Fruit fly (Drosophila melanogaster) whole organism, embryonic: ENCODE data around the gene CG32812.

Source experiments
- ATbp ChIP-seq: fragments of 200-800 bp; sonication (Bioruptor generic); optimal IDR thresholded peaks from 2 replicates; lab custom pipeline; 2017; ENCODE audit warnings: missing biosample characterization, mild to moderate bottlenecking, missing genetic modification characterization, missing genetic modification reagents
- Atf-2 ChIP-seq: fragments of 200-800 bp; sonication (Bioruptor generic); optimal IDR thresholded peaks from 2 replicates; lab custom pipeline; 2016; ENCODE audit warnings: missing biosample characterization, missing genetic modification characterization
- Atf3 ChIP-seq: fragments of 200-800 bp; sonication (Bioruptor generic); optimal IDR thresholded peaks from 3 replicates; lab custom pipeline; 2016; ENCODE audit warnings: missing biosample characterization, missing genetic modification characterization
- Atf6 ChIP-seq: fragments of 200-800 bp; sonication (Bioruptor generic); IDR thresholded peaks from 2 replicates; pipeline ENCODE4 v1.3.6; 2022; ENCODE audit warnings: missing biosample characterization, missing genetic modification characterization
- CG10366 ChIP-seq: fragments of 200-800 bp; sonication (Bioruptor generic); IDR thresholded peaks from 2 replicates; pipeline ENCODE4 v1.3.6; 2022; ENCODE audit warnings: missing biosample characterization, missing genetic modification characterization
- CG11504 ChIP-seq: fragments of 200-800 bp; sonication (Bioruptor generic); optimal IDR thresholded peaks from 3 replicates; lab custom pipeline; 2019; ENCODE audit warnings: missing biosample characterization, mild to moderate bottlenecking, missing genetic modification characterization, moderate library complexity
- CG13424 ChIP-seq: fragments of 200-800 bp; sonication (Bioruptor generic); optimal IDR thresholded peaks from 2 replicates; lab custom pipeline; 2019; ENCODE audit warnings: missing biosample characterization, mild to moderate bottlenecking, missing genetic modification characterization, moderate library complexity
- CG14050 ChIP-seq: fragments of 200-800 bp; sonication (Bioruptor generic); IDR thresholded peaks from 3 replicates; pipeline ENCODE4 v1.3.6; 2022; ENCODE audit warnings: missing biosample characterization, missing genetic modification characterization
- CG15514 ChIP-seq: fragments of 200-800 bp; sonication (Bioruptor generic); optimal IDR thresholded peaks from 3 replicates; lab custom pipeline; 2017; ENCODE audit warnings: missing biosample characterization, missing genetic modification characterization, mild to moderate bottlenecking, moderate library complexity, missing genetic modification reagents
- CG16779 ChIP-seq: fragments of 200-800 bp; sonication (Bioruptor generic); IDR thresholded peaks from 2 replicates; pipeline ENCODE4 v1.3.6; 2022; ENCODE audit warnings: missing biosample characterization, missing genetic modification characterization
- CG17361 ChIP-seq: fragments of 200-800 bp; sonication (Bioruptor generic); IDR thresholded peaks from 3 replicates; pipeline ENCODE4 v1.3.6; 2022; ENCODE audit warnings: missing biosample characterization, missing genetic modification characterization
- CG18011 ChIP-seq: fragments of 200-800 bp; sonication (Bioruptor generic); optimal IDR thresholded peaks from 2 replicates; lab custom pipeline; 2017; ENCODE audit warnings: missing biosample characterization, missing genetic modification characterization, mild to moderate bottlenecking, moderate library complexity, missing genotype
- CG18599 ChIP-seq: fragments of 200-800 bp; sonication (Bioruptor generic); optimal IDR thresholded peaks from 3 replicates; lab custom pipeline; 2017; ENCODE audit warnings: missing biosample characterization, missing genetic modification characterization, mild to moderate bottlenecking, moderate library complexity, missing genetic modification reagents
- CG2120 ChIP-seq: fragments of 200-800 bp; sonication (Bioruptor generic); optimal IDR thresholded peaks from 3 replicates; lab custom pipeline; 2016; ENCODE audit warnings: missing biosample characterization, missing genetic modification characterization
- CG30403 ChIP-seq: fragments of 200-800 bp; sonication (Bioruptor generic); optimal IDR thresholded peaks from 3 replicates; lab custom pipeline; 2016; ENCODE audit warnings: missing biosample characterization, missing genetic modification characterization
- CG34376 ChIP-seq: fragments of 200-800 bp; sonication (Bioruptor generic); optimal IDR thresholded peaks from 2 replicates; lab custom pipeline; 2018; ENCODE audit warnings: missing biosample characterization, mild to moderate bottlenecking, missing genetic modification characterization
- CG6854 ChIP-seq: fragments of 200-800 bp; sonication (Bioruptor generic); optimal IDR thresholded peaks from 3 replicates; lab custom pipeline; 2017; ENCODE audit warnings: missing biosample characterization, mild to moderate bottlenecking, missing genetic modification characterization
- CG8359 ChIP-seq: fragments of 200-800 bp; sonication (Bioruptor generic); optimal IDR thresholded peaks from 2 replicates; lab custom pipeline; 2017; ENCODE audit warnings: missing biosample characterization, mild to moderate bottlenecking, missing genetic modification characterization, borderline replicate concordance
- CG9727 ChIP-seq: fragments of 200-800 bp; sonication (Bioruptor generic); optimal IDR thresholded peaks from 3 replicates; lab custom pipeline; 2017; ENCODE audit warnings: missing biosample characterization, mild to moderate bottlenecking, missing genetic modification characterization
- CoRest ChIP-seq: fragments of 200-800 bp; sonication (Bioruptor generic); optimal IDR thresholded peaks from 3 replicates; lab custom pipeline; 2018; ENCODE audit warnings: missing biosample characterization, mild to moderate bottlenecking, missing genetic modification characterization, moderate library complexity
- Dip3 ChIP-seq: fragments of 200-800 bp; sonication (Bioruptor generic); optimal IDR thresholded peaks from 3 replicates; lab custom pipeline; 2016; ENCODE audit warnings: missing biosample characterization, missing genetic modification characterization
- Eip74EF ChIP-seq, 2 experiments: fragments of 200-800 bp in 1 of 2; fragments of >200 bp in 1 of 2; sonication (Bioruptor generic) in 1 of 2; optimal IDR thresholded peaks; 2 replicates each; lab custom pipeline; 2017 to 2019; ENCODE audit warnings: missing biosample characterization in 2 of 2, missing genetic modification characterization in 2 of 2, mild to moderate bottlenecking in 1 of 2, moderate library complexity in 1 of 2
- GATAe ChIP-seq: fragments of 200-800 bp; sonication (Bioruptor generic); conservative IDR thresholded peaks from 2 replicates; pipeline ENCODE4 v1.3.6; 2022; ENCODE audit warnings: missing biosample characterization, missing genetic modification characterization
- HLH4C ChIP-seq: fragments of 200-800 bp; sonication (Bioruptor generic); IDR thresholded peaks from 3 replicates; pipeline ENCODE4 v1.3.6; 2022; ENCODE audit warnings: missing biosample characterization, missing genetic modification characterization; ENCODE audit not compliant: partially characterized antibody
- Hr39 ChIP-seq: fragments of >200 bp; optimal IDR thresholded peaks from 2 replicates; lab custom pipeline; 2017
- Jarid2 ChIP-seq: fragments of 200-800 bp; sonication (Bioruptor generic); optimal IDR thresholded peaks from 3 replicates; lab custom pipeline; 2017; ENCODE audit warnings: mild to moderate bottlenecking, missing biosample characterization, missing genetic modification reagents, missing genetic modification characterization
- Med ChIP-seq: fragments of 200-800 bp; sonication (Bioruptor generic); peaks from one replicate; lab custom pipeline; 2016; ENCODE audit warnings: missing biosample characterization, missing genetic modification characterization, mild to moderate bottlenecking, inconsistent platforms, moderate library complexity
- Meics ChIP-seq: fragments of 200-800 bp; sonication (Bioruptor generic); optimal IDR thresholded peaks from 2 replicates; lab custom pipeline; 2017; ENCODE audit warnings: missing biosample characterization, mild to moderate bottlenecking, missing genetic modification characterization
- Oli ChIP-seq: fragments of 200-800 bp; sonication (Bioruptor generic); optimal IDR thresholded peaks from 2 replicates; lab custom pipeline; 2018; ENCODE audit warnings: missing biosample characterization, mild to moderate bottlenecking, missing genetic modification characterization, moderate library complexity
- Pdp1 ChIP-seq, 2 experiments: fragments of 200-800 bp; sonication (Bioruptor generic); optimal IDR thresholded peaks; 3 replicates each; lab custom pipeline; 2016; ENCODE audit warnings: missing biosample characterization in 2 of 2, missing genetic modification characterization in 2 of 2, mild to moderate bottlenecking in 1 of 2, moderate library complexity in 1 of 2
- Poxn ChIP-seq: fragments of 200-800 bp; sonication (Bioruptor generic); IDR thresholded peaks from 2 replicates; pipeline ENCODE4 v1.3.6; 2022; ENCODE audit warnings: missing biosample characterization, missing genetic modification characterization
- Sox100B ChIP-seq: fragments of 200-800 bp; sonication (Bioruptor generic); optimal IDR thresholded peaks from 3 replicates; lab custom pipeline; 2018; ENCODE audit warnings: missing biosample characterization, mild to moderate bottlenecking, missing genetic modification characterization
- btn ChIP-seq: fragments of 200-800 bp; sonication (Bioruptor generic); optimal IDR thresholded peaks from 2 replicates; lab custom pipeline; 2016; ENCODE audit warnings: missing biosample characterization, missing genetic modification characterization
- cwo ChIP-seq: fragments of 200-800 bp; sonication (Bioruptor generic); optimal IDR thresholded peaks from 3 replicates; lab custom pipeline; 2017; ENCODE audit warnings: missing biosample characterization, missing genetic modification characterization, mild to moderate bottlenecking, moderate library complexity, missing genetic modification reagents
- dysf ChIP-seq: fragments of 200-800 bp; sonication (Bioruptor generic); IDR thresholded peaks from 3 replicates; pipeline ENCODE4 v1.3.6; 2022; ENCODE audit warnings: missing biosample characterization, missing genetic modification characterization
- exex ChIP-seq: fragments of 200-800 bp; sonication (Bioruptor generic); optimal IDR thresholded peaks from 4 replicates; lab custom pipeline; 2018; ENCODE audit warnings: missing biosample characterization, mild to moderate bottlenecking, missing genetic modification characterization, moderate library complexity
- fru ChIP-seq: fragments of >200 bp; optimal IDR thresholded peaks from 2 replicates; lab custom pipeline; 2017
- gcm ChIP-seq: fragments of 200-800 bp; sonication (Bioruptor generic); optimal IDR thresholded peaks from 2 replicates; lab custom pipeline; 2019; ENCODE audit warnings: missing biosample characterization, mild to moderate bottlenecking, missing genetic modification characterization, moderate library complexity
- grau ChIP-seq: fragments of 200-800 bp; optimal IDR thresholded peaks from 3 replicates; lab custom pipeline; 2019; ENCODE audit warnings: missing biosample characterization, mild to moderate bottlenecking, missing genetic modification characterization, moderate library complexity
- her ChIP-seq: fragments of 200-800 bp; sonication (Bioruptor generic); optimal IDR thresholded peaks from 2 replicates; lab custom pipeline; 2016; ENCODE audit warnings: missing biosample characterization, missing genetic modification characterization
- ind ChIP-seq: fragments of 200-800 bp; sonication (Bioruptor generic); optimal IDR thresholded peaks from 3 replicates; lab custom pipeline; 2016; ENCODE audit warnings: missing biosample characterization, missing genetic modification characterization
- lmd ChIP-seq: fragments of 200-800 bp; sonication (Bioruptor generic); IDR thresholded peaks from 2 replicates; pipeline ENCODE4 v1.3.6; 2022; ENCODE audit warnings: missing biosample characterization, missing genetic modification characterization
- mam ChIP-seq: fragments of 200-800 bp; sonication (Bioruptor generic); optimal IDR thresholded peaks from 3 replicates; lab custom pipeline; 2016; ENCODE audit warnings: missing biosample characterization, missing genetic modification characterization
- oc ChIP-seq: fragments of 200-800 bp; sonication (Bioruptor generic); optimal IDR thresholded peaks from 2 replicates; lab custom pipeline; 2018; ENCODE audit warnings: missing biosample characterization, mild to moderate bottlenecking, missing genetic modification characterization, moderate library complexity
- odd ChIP-seq: fragments of 200-800 bp; sonication (Bioruptor generic); optimal IDR thresholded peaks from 2 replicates; lab custom pipeline; 2017; ENCODE audit warnings: missing biosample characterization, mild to moderate bottlenecking, missing genetic modification characterization
- pho ChIP-seq: fragments of 200-800 bp; sonication (Bioruptor generic); optimal IDR thresholded peaks from 2 replicates; lab custom pipeline; 2016; ENCODE audit warnings: missing biosample characterization, missing genetic modification characterization
- zfh2 ChIP-seq: fragments of 200-800 bp; sonication (Bioruptor generic); optimal IDR thresholded peaks from 2 replicates; lab custom pipeline; 2016; ENCODE audit warnings: missing biosample characterization, missing genetic modification characterization

Gene CG32812

DNA sequence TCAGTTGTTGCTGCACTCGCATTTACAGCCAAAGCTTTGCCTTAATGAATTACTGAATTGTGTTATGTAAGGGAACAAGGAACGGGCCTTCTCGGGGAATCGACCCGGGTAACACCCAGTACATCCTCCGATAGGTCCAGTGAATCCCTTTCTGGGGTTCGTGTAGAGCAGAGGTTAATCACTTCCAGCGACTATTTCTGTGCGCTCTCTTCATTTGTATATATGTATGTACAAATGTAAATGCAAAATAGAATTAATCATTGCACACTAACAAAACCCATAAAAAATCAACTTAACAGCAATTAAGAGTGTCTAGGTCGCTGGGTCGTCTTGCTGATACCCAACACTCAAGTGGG is 9.6 kb upstream of the CG32812 start:
- TF ChIP-seq CG18011 (GFP tag; lab: Kevin White, UChicago) (no peak), Pdp1 (GFP tag; optimal IDR thresholded peaks at IDR 0.05; lab: Kevin White, UChicago) (peak in 1 of 2 experiments; percentile 34)

DNA sequence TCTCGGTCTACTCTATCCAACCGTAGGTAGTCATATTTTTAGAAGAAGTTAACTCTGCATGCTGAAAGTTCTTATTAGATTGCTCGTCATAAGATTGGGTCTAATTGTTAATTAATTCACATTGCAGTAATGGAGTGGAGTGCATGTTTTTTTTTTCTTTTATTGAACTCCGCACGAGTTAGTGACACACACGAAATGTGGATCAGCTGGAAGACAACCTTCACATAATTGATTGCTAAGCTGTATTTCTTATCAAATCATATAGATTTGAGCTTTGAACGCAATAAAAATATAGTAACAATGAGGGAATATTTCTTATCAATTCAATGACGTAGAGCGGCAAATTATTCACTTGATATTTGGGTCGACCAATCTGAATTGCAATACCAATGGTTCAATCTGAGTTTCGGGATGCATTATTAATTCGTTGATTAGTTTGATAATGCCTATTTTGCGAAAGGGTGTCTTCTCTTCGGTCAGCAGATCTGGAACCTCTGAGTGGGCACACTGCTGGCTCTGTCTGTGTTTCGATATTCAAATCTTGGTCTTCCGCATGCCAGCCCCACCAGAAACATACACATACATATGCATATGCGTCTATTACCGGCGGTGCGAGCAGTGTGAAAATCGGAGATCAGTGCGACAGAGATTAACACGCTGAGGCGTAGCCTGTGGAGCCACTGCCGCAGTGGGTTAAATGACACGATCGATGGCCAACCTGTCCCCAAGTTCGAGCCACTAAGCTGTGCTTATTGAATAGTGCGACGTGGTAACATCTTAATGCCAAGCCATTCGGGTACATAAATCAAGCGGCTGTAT is 8.1 kb upstream of the CG32812 start:
- peak; percentile 34 for TF ChIP-seq CoRest (tag; lab: Kevin White, UChicago)
- TF ChIP-seq Med (GFP tag; lab: Kevin White, UChicago), result peak; percentile 82
- no peak for TF ChIP-seq HLH4C
- TF ChIP-seq Oli (tag; lab: Kevin White, UChicago), result peak; percentile 40
- TF ChIP-seq cwo (GFP tag; lab: Kevin White, UChicago), result peak; percentile 7
- TF ChIP-seq Poxn (GFP tag; lab: Robert Waterston, UW), result no peak
- TF ChIP-seq Dip3 (GFP tag; lab: Kevin White, UChicago), result peak; percentile 11
- TF ChIP-seq Atf3 (GFP tag; lab: Kevin White, UChicago), result peak; percentile 26
- TF ChIP-seq Hr39 (lab: Kevin White, UChicago), result no peak
- peak; percentile 85 for TF ChIP-seq oc (tag; lab: Kevin White, UChicago)
- peak; percentile 48; the same call in 1 of the 3 replicates for TF ChIP-seq CG17361 (GFP tag; lab: Robert Waterston, UW)
- peak; percentile 9 for TF ChIP-seq CG30403 (GFP tag; lab: Kevin White, UChicago)
- no peak for TF ChIP-seq GATAe (GFP tag; lab: Robert Waterston, UW)
- no peak for TF ChIP-seq Jarid2 (GFP tag; lab: Kevin White, UChicago)
- peak; percentile 15; the same call in 1 of the 2 replicates for TF ChIP-seq Atf6
- TF ChIP-seq dysf (GFP tag; lab: Robert Waterston, UW), result 0 out of 3 replicates have a peak, but pooled peaks have one; percentile 63
- peak; percentile 11 for TF ChIP-seq CG13424
- peak; percentile 15 for TF ChIP-seq zfh2 (GFP tag; lab: Kevin White, UChicago)
- peak; percentile 40 for TF ChIP-seq CG9727 (GFP tag; lab: Kevin White, UChicago)
- peak; percentile 10 for TF ChIP-seq Atf-2
- no peak for TF ChIP-seq ATbp
- TF ChIP-seq odd (GFP tag; lab: Kevin White, UChicago), result no peak
- 0 out of 2 replicates have a peak, but pooled peaks have one; percentile 17 for TF ChIP-seq CG16779 (GFP tag; lab: Robert Waterston, UW)
- peak; percentile 48 for TF ChIP-seq CG11504 (tag; lab: Kevin White, UChicago)
- TF ChIP-seq CG15514, result no peak
- no peak for TF ChIP-seq fru (lab: Kevin White, UChicago)
- TF ChIP-seq CG34376 (GFP tag; lab: Kevin White, UChicago), result peak; percentile 1
- peak; percentile 27 for TF ChIP-seq CG2120
- no peak for TF ChIP-seq CG6854 (GFP tag; lab: Kevin White, UChicago)
- no peak for TF ChIP-seq her (GFP tag; lab: Kevin White, UChicago)
- peak; percentile 28 for TF ChIP-seq Sox100B (GFP tag; lab: Kevin White, UChicago)
- peak; percentile 29; the same call in 1 of the 2 replicates for TF ChIP-seq lmd (GFP tag; lab: Robert Waterston, UW)
- TF ChIP-seq grau, result peak; percentile 36
- TF ChIP-seq exex, result peak; percentile 60
- peak; percentile 20; the same call in 1 of the 2 replicates for TF ChIP-seq CG10366 (GFP tag; lab: Robert Waterston, UW)
- no peak for TF ChIP-seq gcm (GFP tag; lab: Kevin White, UChicago)
- peak; percentile 41 for TF ChIP-seq ind (GFP tag; lab: Kevin White, UChicago)
- no peak for TF ChIP-seq pho (GFP tag; lab: Kevin White, UChicago)
- TF ChIP-seq Meics, result peak; percentile 49
- TF ChIP-seq btn (GFP tag; lab: Kevin White, UChicago), result no peak
- no peak for TF ChIP-seq CG8359 (GFP tag; lab: Kevin White, UChicago)
- TF ChIP-seq Eip74EF (GFP tag; optimal IDR thresholded peaks at IDR 0.05; lab: Kevin White, UChicago), result peak in 1 of 2 experiments; percentile 82
- peak; percentile 20 for TF ChIP-seq mam (GFP tag; lab: Kevin White, UChicago)
- TF ChIP-seq CG14050 (GFP tag; lab: Robert Waterston, UW), result no peak
- peak; percentile 22 for TF ChIP-seq CG18599 (GFP tag; lab: Kevin White, UChicago)
